Worm (Caenorhabditis elegans) whole organism, L4/young adult: ENCODE measurements around the gene F45E1.4.

Experiments
- W03F9.2 ChIP-seq: fragments of 150-350 bp; optimal IDR thresholded peaks from 2 replicates; lab custom pipeline; 2014; ENCODE audit warnings: missing biosample characterization, missing genetic modification characterization
- dao-5 ChIP-seq: sonication (generic microtip); optimal IDR thresholded peaks from 2 replicates; lab custom pipeline; 2016; ENCODE audit warnings: missing genotype, missing genetic modification characterization, moderate library complexity, missing compliant biosample characterization
- him-1 ChIP-seq: sonication (generic microtip); optimal IDR thresholded peaks from 2 replicates; lab custom pipeline; 2016; ENCODE audit warnings: missing genotype, missing genetic modification reagents, missing genetic modification characterization, missing compliant biosample characterization

DNA sequence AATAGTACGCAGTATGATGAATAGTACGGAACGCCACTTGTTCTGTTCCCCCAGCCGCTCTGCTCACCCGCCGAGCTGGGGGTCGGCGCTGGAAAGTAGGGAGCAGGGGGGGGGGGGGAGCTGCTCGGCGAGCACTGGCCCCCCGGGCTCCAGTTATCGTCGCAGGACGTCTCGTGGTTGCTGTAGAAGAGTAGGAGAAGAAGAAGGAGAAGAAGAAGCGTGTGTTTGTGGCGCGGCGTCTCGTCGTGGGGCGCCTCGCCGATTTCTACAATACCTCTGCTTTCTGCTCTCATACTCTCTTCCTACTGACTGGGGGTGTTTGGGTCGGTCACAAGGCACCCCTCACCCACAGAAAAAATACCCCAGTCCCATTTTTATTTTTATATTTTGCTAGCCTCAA is 31.5 kb downstream of the F45E1.4 start:
- TF ChIP-seq W03F9.2 (tag; lab: Kevin White, UChicago) (no peak), him-1 (tag; lab: Kevin White, UChicago) (peak; percentile 58), dao-5 (tag; lab: Kevin White, UChicago) (no peak)
